Fruit fly (Drosophila melanogaster) whole organism, embryonic: ENCODE measurements around the gene CG34417.

ENCODE experiments used
- Abd-B ChIP-seq: fragments of 200-800 bp; sonication (Bioruptor generic); optimal IDR thresholded peaks from 2 replicates; lab custom pipeline; 2018; ENCODE audit warnings: missing biosample characterization, mild to moderate bottlenecking, missing genetic modification characterization, moderate library complexity
- Bteb2 ChIP-seq: fragments of 200-800 bp; sonication (Bioruptor generic); optimal IDR thresholded peaks from 2 replicates; lab custom pipeline; 2016; ENCODE audit warnings: missing biosample characterization, missing genetic modification characterization
- CG1024 ChIP-seq: fragments of 200-800 bp; sonication (Bioruptor generic); IDR thresholded peaks from 2 replicates; pipeline ENCODE4 v1.3.6; 2022; ENCODE audit warnings: missing biosample characterization, missing genetic modification characterization
- CG10267 ChIP-seq: fragments of 200-800 bp; sonication (Bioruptor generic); optimal IDR thresholded peaks from 2 replicates; lab custom pipeline; 2018; ENCODE audit warnings: missing biosample characterization, mild to moderate bottlenecking, missing genetic modification characterization, moderate library complexity
- CG10543 ChIP-seq: fragments of 200-800 bp; sonication (Bioruptor generic); optimal IDR thresholded peaks from 3 replicates; lab custom pipeline; 2017; ENCODE audit warnings: missing biosample characterization, mild to moderate bottlenecking, missing genetic modification characterization, moderate library complexity
- CG10979 ChIP-seq: fragments of 200-800 bp; sonication (Bioruptor generic); optimal IDR thresholded peaks from 2 replicates; lab custom pipeline; 2018; ENCODE audit warnings: missing biosample characterization, mild to moderate bottlenecking, missing genetic modification characterization, moderate library complexity
- CG11093 ChIP-seq: fragments of 200-800 bp; sonication (Bioruptor generic); IDR thresholded peaks from 3 replicates; pipeline ENCODE4 v1.3.6; 2022; ENCODE audit warnings: missing biosample characterization, missing genetic modification characterization
- CG12236 ChIP-seq: fragments of 200-800 bp; sonication (Bioruptor generic); optimal IDR thresholded peaks from 2 replicates; lab custom pipeline; 2016; ENCODE audit warnings: missing biosample characterization, missing genetic modification characterization
- CG14667 ChIP-seq: fragments of 200-800 bp; sonication (Bioruptor generic); IDR thresholded peaks from 2 replicates; pipeline ENCODE4 v1.3.6; 2022; ENCODE audit warnings: missing biosample characterization, missing genetic modification characterization
- CG15601 ChIP-seq: fragments of 200-800 bp; sonication (Bioruptor generic); optimal IDR thresholded peaks from 3 replicates; lab custom pipeline; 2019; ENCODE audit warnings: missing biosample characterization, mild to moderate bottlenecking, missing genetic modification characterization, moderate library complexity
- CG1792 ChIP-seq: fragments of 200-800 bp; sonication (Bioruptor generic); optimal IDR thresholded peaks from 2 replicates; lab custom pipeline; 2016; ENCODE audit warnings: missing biosample characterization, missing genetic modification characterization
- CG2712 ChIP-seq: fragments of 200-800 bp; optimal IDR thresholded peaks from 3 replicates; lab custom pipeline; 2019; ENCODE audit warnings: missing biosample characterization, mild to moderate bottlenecking, missing genetic modification characterization, moderate library complexity
- CG30403 ChIP-seq: fragments of 200-800 bp; sonication (Bioruptor generic); optimal IDR thresholded peaks from 3 replicates; lab custom pipeline; 2016; ENCODE audit warnings: missing biosample characterization, missing genetic modification characterization
- CG3065 ChIP-seq: fragments of 200-800 bp; sonication (Bioruptor generic); optimal IDR thresholded peaks from 2 replicates; lab custom pipeline; 2016; ENCODE audit warnings: missing biosample characterization, missing genetic modification characterization
- CG32772 ChIP-seq: fragments of 200-800 bp; sonication (Bioruptor generic); IDR thresholded peaks from 2 replicates; pipeline ENCODE4 v1.3.6; 2022; ENCODE audit warnings: missing biosample characterization, missing genetic modification characterization
- CG33213 ChIP-seq: fragments of 200-800 bp; sonication (Bioruptor generic); optimal IDR thresholded peaks from 3 replicates; lab custom pipeline; 2016; ENCODE audit warnings: missing biosample characterization, missing genetic modification characterization
- CG33557 ChIP-seq: fragments of 200-800 bp; sonication (Bioruptor generic); optimal IDR thresholded peaks from 2 replicates; lab custom pipeline; 2019; ENCODE audit warnings: missing biosample characterization, mild to moderate bottlenecking, missing genetic modification characterization, moderate library complexity
- CG4328 ChIP-seq: fragments of 200-800 bp; sonication (Bioruptor generic); optimal IDR thresholded peaks from 3 replicates; lab custom pipeline; 2017; ENCODE audit warnings: missing biosample characterization, missing genetic modification reagents, missing genetic modification characterization
- CG6683 ChIP-seq: fragments of 200-800 bp; sonication (Bioruptor generic); optimal IDR thresholded peaks from 2 replicates; lab custom pipeline; 2017; ENCODE audit warnings: missing biosample characterization, mild to moderate bottlenecking, missing genetic modification characterization, missing genetic modification reagents
- CG7372 ChIP-seq: fragments of 200-800 bp; sonication (Bioruptor generic); IDR thresholded peaks from 2 replicates; pipeline ENCODE4 v1.3.6; 2022; ENCODE audit warnings: missing biosample characterization, missing genetic modification characterization
- CG7786 ChIP-seq: fragments of 200-800 bp; sonication (Bioruptor generic); optimal IDR thresholded peaks from 2 replicates; lab custom pipeline; 2016; ENCODE audit warnings: missing biosample characterization, missing genetic modification characterization
- CG8388 ChIP-seq: fragments of 200-800 bp; sonication (Bioruptor generic); optimal IDR thresholded peaks from 2 replicates; lab custom pipeline; 2019; ENCODE audit warnings: missing biosample characterization, mild to moderate bottlenecking, missing genetic modification characterization, moderate library complexity
- CG8765 ChIP-seq: fragments of 200-800 bp; sonication (Bioruptor generic); IDR thresholded peaks from 2 replicates; pipeline ENCODE4 v1.3.6; 2022; ENCODE audit warnings: missing biosample characterization, missing genetic modification characterization
- CG8944 ChIP-seq: fragments of 200-800 bp; sonication (Bioruptor generic); optimal IDR thresholded peaks from 3 replicates; lab custom pipeline; 2016; ENCODE audit warnings: missing biosample characterization, missing genetic modification characterization
- Dref ChIP-seq: fragments of 200-800 bp; sonication (Bioruptor generic); IDR thresholded peaks from 2 replicates; pipeline ENCODE4 v1.3.6; 2022; ENCODE audit warnings: missing biosample characterization, missing genetic modification characterization
- GATAe ChIP-seq: fragments of 200-800 bp; sonication (Bioruptor generic); conservative IDR thresholded peaks from 2 replicates; pipeline ENCODE4 v1.3.6; 2022; ENCODE audit warnings: missing biosample characterization, missing genetic modification characterization
- Kr ChIP-seq: fragments of 200-800 bp; sonication (Bioruptor generic); optimal IDR thresholded peaks from 2 replicates; lab custom pipeline; 2017; ENCODE audit warnings: missing biosample characterization, mild to moderate bottlenecking, missing genetic modification characterization
- NC2α ChIP-seq: fragments of 200-800 bp; sonication (Bioruptor generic); optimal IDR thresholded peaks from 2 replicates; lab custom pipeline; 2016; ENCODE audit warnings: missing biosample characterization, missing genetic modification characterization
- Sox100B ChIP-seq: fragments of 200-800 bp; sonication (Bioruptor generic); optimal IDR thresholded peaks from 3 replicates; lab custom pipeline; 2018; ENCODE audit warnings: missing biosample characterization, mild to moderate bottlenecking, missing genetic modification characterization
- Sox102F ChIP-seq: fragments of 200-800 bp; sonication (Bioruptor generic); optimal IDR thresholded peaks from 2 replicates; lab custom pipeline; 2018; ENCODE audit warnings: missing biosample characterization, mild to moderate bottlenecking, missing genetic modification characterization, moderate library complexity
- TFAM ChIP-seq: fragments of 200-800 bp; sonication (Bioruptor generic); optimal IDR thresholded peaks from 2 replicates; lab custom pipeline; 2017; ENCODE audit warnings: missing biosample characterization, missing genetic modification characterization, inconsistent platforms
- Usf ChIP-seq: fragments of 200-800 bp; sonication (Bioruptor generic); optimal IDR thresholded peaks from 2 replicates; lab custom pipeline; 2017; ENCODE audit warnings: missing genotype, missing biosample characterization, missing genetic modification characterization
- Xbp1 ChIP-seq: fragments of 200-800 bp; sonication (Bioruptor generic); optimal IDR thresholded peaks from 3 replicates; lab custom pipeline; 2016; ENCODE audit warnings: missing biosample characterization, mild to moderate bottlenecking, missing genetic modification characterization
- amos ChIP-seq: fragments of 200-800 bp; sonication (Bioruptor generic); IDR thresholded peaks from 2 replicates; pipeline ENCODE4 v1.3.6; 2022; ENCODE audit warnings: missing biosample characterization, missing genetic modification characterization; ENCODE audit not compliant: partially characterized antibody
- ash1 ChIP-seq: fragments of 200-800 bp; sonication (Bioruptor generic); optimal IDR thresholded peaks from 2 replicates; lab custom pipeline; 2018; ENCODE audit warnings: missing biosample characterization, mild to moderate bottlenecking, missing genetic modification characterization
- az2 ChIP-seq: fragments of 200-800 bp; sonication (Bioruptor generic); optimal IDR thresholded peaks from 3 replicates; lab custom pipeline; 2016; ENCODE audit warnings: missing biosample characterization, missing genetic modification characterization
- bab2 ChIP-seq: fragments of 200-800 bp; sonication (Bioruptor generic); optimal IDR thresholded peaks from 2 replicates; lab custom pipeline; 2016; ENCODE audit warnings: missing biosample characterization, missing genetic modification characterization
- chn ChIP-seq: fragments of 200-800 bp; sonication (Bioruptor generic); optimal IDR thresholded peaks from 2 replicates; lab custom pipeline; 2016; ENCODE audit warnings: missing biosample characterization, missing genetic modification characterization
- da ChIP-seq: fragments of 200-800 bp; sonication (Bioruptor generic); optimal IDR thresholded peaks from 2 replicates; lab custom pipeline; 2016; ENCODE audit warnings: missing biosample characterization, missing genetic modification characterization
- dpn ChIP-seq, 2 experiments: fragments of 200-800 bp; sonication (Bioruptor generic); optimal IDR thresholded peaks; 3 replicates each; lab custom pipeline; 2016; ENCODE audit warnings: missing biosample characterization in 2 of 2, missing genetic modification characterization in 2 of 2
- fd64A ChIP-seq: fragments of 200-800 bp; sonication (Bioruptor generic); optimal IDR thresholded peaks from 3 replicates; lab custom pipeline; 2018; ENCODE audit warnings: missing biosample characterization, mild to moderate bottlenecking, missing genetic modification characterization
- hth ChIP-seq: fragments of >200 bp; optimal IDR thresholded peaks from 2 replicates; lab custom pipeline; 2017; ENCODE audit warnings: inconsistent platforms
- ind ChIP-seq: fragments of 200-800 bp; sonication (Bioruptor generic); optimal IDR thresholded peaks from 3 replicates; lab custom pipeline; 2016; ENCODE audit warnings: missing biosample characterization, missing genetic modification characterization
- ken ChIP-seq: fragments of 200-800 bp; sonication (Bioruptor generic); IDR thresholded peaks from 3 replicates; pipeline ENCODE4 v1.3.6; 2022; ENCODE audit warnings: missing biosample characterization, missing genetic modification characterization
- knrl ChIP-seq: fragments of 200-800 bp; sonication (Bioruptor generic); IDR thresholded peaks from 3 replicates; pipeline ENCODE4 v1.3.6; 2022; ENCODE audit warnings: missing biosample characterization, missing genetic modification characterization; ENCODE audit not compliant: partially characterized antibody
- nau ChIP-seq: fragments of 200-800 bp; sonication (Bioruptor generic); optimal IDR thresholded peaks from 3 replicates; lab custom pipeline; 2017; ENCODE audit warnings: missing biosample characterization, mild to moderate bottlenecking, missing genetic modification characterization, missing genetic modification reagents
- pita ChIP-seq: fragments of 200-800 bp; sonication (Bioruptor generic); optimal IDR thresholded peaks from 2 replicates; lab custom pipeline; 2017; ENCODE audit warnings: missing biosample characterization, mild to moderate bottlenecking, missing genetic modification characterization
- prd ChIP-seq, 3 experiments: fragments of >200 bp in 2 of 3; fragments of 200-800 bp in 1 of 3; sonication (Bioruptor generic) in 1 of 3; optimal IDR thresholded peaks in 2 of 3; IDR thresholded peaks in 1 of 3; 2 replicates in 2 of 3; 3 replicates in 1 of 3; pipeline versions ENCODE4 v1.3.6 to Lab custom; 2017 to 2022; ENCODE audit warnings: missing biosample characterization in 1 of 3, missing genetic modification characterization in 1 of 3
- tna ChIP-seq: fragments of 200-800 bp; sonication (Bioruptor generic); IDR thresholded peaks from 2 replicates; pipeline ENCODE4 v1.3.6; 2022; ENCODE audit warnings: missing biosample characterization, missing genetic modification characterization; ENCODE audit not compliant: partially characterized antibody

Gene CG34417

dm6 chrX:6533101-6533636, 7.4 kb upstream of the CG34417 start, which contains the start of gene RpL7A (continued):
- TF ChIP-seq CG33557 (GFP tag; lab: Kevin White, UChicago) (peak; percentile 47), Sox102F (no peak), CG8765 (no peak), ken (GFP tag; lab: Robert Waterston, UW) (peak; percentile 79), hth (lab: Kevin White, UChicago) (no peak), CG4328 (GFP tag; lab: Kevin White, UChicago) (peak; percentile 64), CG8388 (peak; percentile 22), CG14667 (GFP tag; lab: Robert Waterston, UW) (no peak), da (peak; percentile 26), CG10979 (peak; percentile 13), CG11093 (no peak), NC2α (GFP tag; lab: Kevin White, UChicago) (no peak), CG15601 (tag; lab: Kevin White, UChicago) (peak; percentile 2), GATAe (GFP tag; lab: Robert Waterston, UW) (no peak), dpn (GFP tag; optimal IDR thresholded peaks at IDR 0.05; lab: Kevin White, UChicago) (peak in 1 of 2 experiments; percentile 61), chn (GFP tag; lab: Kevin White, UChicago) (peak; percentile 14), Xbp1 (GFP tag; lab: Kevin White, UChicago) (peak; percentile 53), prd (optimal IDR thresholded peaks at IDR 0.05; lab: Kevin White, UChicago) (no peak), prd (GFP tag; IDR thresholded peaks at IDR 0.05; lab: Robert Waterston, UW) (peak; percentile 29; the same call in 1 of the 3 replicates), Sox100B (GFP tag; lab: Kevin White, UChicago) (peak; percentile 65), CG10267 (peak; percentile 88), az2 (GFP tag; lab: Kevin White, UChicago) (no peak), Dref (peak; percentile 35; the same call in 1 of the 2 replicates), CG12236 (GFP tag; lab: Kevin White, UChicago) (peak; percentile 59), CG33213 (peak; percentile 62), CG10543 (GFP tag; lab: Kevin White, UChicago) (peak; percentile 71), pita (GFP tag; lab: Kevin White, UChicago) (peak; percentile 73), TFAM (GFP tag; lab: Kevin White, UChicago) (peak; percentile 27), nau (GFP tag; lab: Kevin White, UChicago) (peak; percentile 57), CG7786 (GFP tag; lab: Kevin White, UChicago) (no peak), CG32772 (GFP tag; lab: Robert Waterston, UW) (peak; percentile 34; the same call in 1 of the 2 replicates), tna (no peak), Kr (GFP tag; lab: Kevin White, UChicago) (no peak), CG1792 (GFP tag; lab: Kevin White, UChicago) (peak; percentile 15), CG30403 (peak; percentile 40), CG8944 (GFP tag; lab: Kevin White, UChicago) (no peak), CG3065 (GFP tag; lab: Kevin White, UChicago) (no peak), CG2712 (no peak), bab2 (no peak), Usf (peak; percentile 51), CG1024 (peak; percentile 48; the same call in 1 of the 2 replicates), fd64A (GFP tag; lab: Kevin White, UChicago) (peak; percentile 72), ash1 (GFP tag; lab: Kevin White, UChicago) (peak; percentile 29), Bteb2 (GFP tag; lab: Kevin White, UChicago) (no peak), Abd-B (GFP tag; lab: Kevin White, UChicago) (peak; percentile 40), ind (peak; percentile 23), knrl (peak; percentile 35; the same call in 1 of the 3 replicates), CG7372 (0 out of 2 replicates have a peak, but pooled peaks have one; percentile 45), amos (no peak; the same call in 1 of the 2 replicates), CG6683 (peak; percentile 46)
